Fruit fly (Drosophila melanogaster): ENCODE measurements around the gene BBS8.

The BBS8 gene

dm6 chr2L:468745-469358 lies 46.2 kb downstream of the BBS8 start (continued):
- TF ChIP-seq Dip2 (GFP tag; IDR thresholded peaks at IDR 0.05): no peak
- TF ChIP-seq stwl (tag; optimal IDR thresholded peaks at IDR 0.05): no peak
- peak; percentile 70 for TF ChIP-seq CG12155 (GFP tag; optimal IDR thresholded peaks at IDR 0.05)
- peak; percentile 91 for TF ChIP-seq Sox102F (GFP tag; optimal IDR thresholded peaks at IDR 0.05)
- peak; percentile 78 for TF ChIP-seq ttk (GFP tag; IDR thresholded peaks at IDR 0.05)
- peak; percentile 80 for TF ChIP-seq phol (tag; optimal IDR thresholded peaks at IDR 0.05)
- TF ChIP-seq pzg (GFP tag; optimal IDR thresholded peaks at IDR 0.05): no peak
- TF ChIP-seq knrl (GFP tag; IDR thresholded peaks at IDR 0.05; ENCODE audit: partially characterized antibody): no peak
- peak; percentile 52 for TF ChIP-seq CG33213 (GFP tag; optimal IDR thresholded peaks at IDR 0.05)
- TF ChIP-seq Sox100B (GFP tag; optimal IDR thresholded peaks at IDR 0.05): peak; percentile 72
- TF ChIP-seq zf30C (GFP tag; optimal IDR thresholded peaks at IDR 0.05): peak; percentile 10
- TF ChIP-seq CG3407 (GFP tag; optimal IDR thresholded peaks at IDR 0.05): peak; percentile 67
- peak; percentile 62 for TF ChIP-seq CG10654 (GFP tag; optimal IDR thresholded peaks at IDR 0.05)
- TF ChIP-seq corto (GFP tag; optimal IDR thresholded peaks at IDR 0.05): peak; percentile 19
- peak; percentile 83 for TF ChIP-seq PHDP (tag; optimal IDR thresholded peaks at IDR 0.05)
- TF ChIP-seq Ets97D (GFP tag; optimal IDR thresholded peaks at IDR 0.05): peak; percentile 32
- peak; percentile 61 for TF ChIP-seq Hand (GFP tag; optimal IDR thresholded peaks at IDR 0.05)
- TF ChIP-seq odd (GFP tag; optimal IDR thresholded peaks at IDR 0.05): peak; percentile 64
- TF ChIP-seq pfk (GFP tag; optimal IDR thresholded peaks at IDR 0.05): no peak
- peak; percentile 83 for TF ChIP-seq unpg (GFP tag; optimal IDR thresholded peaks at IDR 0.05)
- peak; percentile 77 for TF ChIP-seq Fer1 (GFP tag; optimal IDR thresholded peaks at IDR 0.05)
- TF ChIP-seq Oli (tag; optimal IDR thresholded peaks at IDR 0.05): peak; percentile 70
- peak; percentile 76 for TF ChIP-seq bcd (GFP tag; optimal IDR thresholded peaks at IDR 0.05)
- peak; percentile 68 for TF ChIP-seq CG17385 (GFP tag; optimal IDR thresholded peaks at IDR 0.05)
- TF ChIP-seq eve (GFP tag; optimal IDR thresholded peaks at IDR 0.05): no peak
- TF ChIP-seq nerfin-1 (tag; optimal IDR thresholded peaks at IDR 0.05): peak; percentile 40
- TF ChIP-seq insv (GFP tag; optimal IDR thresholded peaks at IDR 0.05): no peak
- TF ChIP-seq schlank (tag; optimal IDR thresholded peaks at IDR 0.05): peak; percentile 61
- peak; percentile 39 for TF ChIP-seq cato (GFP tag; optimal IDR thresholded peaks at IDR 0.05; ENCODE audit: borderline replicate concordance)
- peak; percentile 82 for TF ChIP-seq Xrp1 (GFP tag; IDR thresholded peaks at IDR 0.05)
- TF ChIP-seq BEAF-32 (GFP tag; optimal IDR thresholded peaks at IDR 0.05): no peak
- TF ChIP-seq slbo (GFP tag; IDR thresholded peaks at IDR 0.05): peak; percentile 81
- TF ChIP-seq CG11695 (GFP tag; IDR thresholded peaks at IDR 0.05): peak; percentile 66
- TF ChIP-seq MTF-1 (GFP tag; optimal IDR thresholded peaks at IDR 0.05; ENCODE audit: borderline replicate concordance): peak; percentile 40
- TF ChIP-seq Jarid2 (GFP tag; optimal IDR thresholded peaks at IDR 0.05): peak; percentile 37
- peak; percentile 65 for TF ChIP-seq tin (GFP tag; optimal IDR thresholded peaks at IDR 0.05)
- peak; percentile 51 for TF ChIP-seq CG14710 (tag; optimal IDR thresholded peaks at IDR 0.05)
- TF ChIP-seq Camta (GFP tag; optimal IDR thresholded peaks at IDR 0.05): peak; percentile 66
- TF ChIP-seq Meics (GFP tag; optimal IDR thresholded peaks at IDR 0.05): peak; percentile 72
- TF ChIP-seq CG3838 (GFP tag; optimal IDR thresholded peaks at IDR 0.05): no peak
- no peak for TF ChIP-seq pan (optimal IDR thresholded peaks at IDR 0.05)
- peak in 1 of 2 experiments; percentile 84 for TF ChIP-seq pan (GFP tag; optimal IDR thresholded peaks at IDR 0.05 in 1 of 2, IDR thresholded peaks at IDR 0.05 in 1 of 2)
- peak; percentile 39 for TF ChIP-seq Abd-B (GFP tag; optimal IDR thresholded peaks at IDR 0.05)
- TF ChIP-seq ap (GFP tag; IDR thresholded peaks at IDR 0.05): peak; percentile 73
- no peak; the same call in 1 of the 2 replicates for TF ChIP-seq CG13287 (GFP tag; IDR thresholded peaks at IDR 0.05; ENCODE audit: partially characterized antibody)
- TF ChIP-seq CG17359 (tag; optimal IDR thresholded peaks at IDR 0.05): peak; percentile 88
- peak; percentile 51 for TF ChIP-seq Hr3 (GFP tag; optimal IDR thresholded peaks at IDR 0.05)
- TF ChIP-seq CG2202 (tag; optimal IDR thresholded peaks at IDR 0.05): no peak
- no peak for TF ChIP-seq HLHmδ (GFP tag; optimal IDR thresholded peaks at IDR 0.05)
